Worm (Caenorhabditis elegans) whole organism, L1 larva: ENCODE data around the gene C25E10.12.
A peak's percentile ranks its signal among the peaks of the same experiment; 100 is the strongest.

ENCODE experiments used
- F16B12.6 ChIP-seq: fragments of 150-350 bp; optimal IDR thresholded peaks from 2 replicates; lab custom pipeline; 2014; ENCODE audit warnings: missing biosample characterization, missing genetic modification characterization
- blmp-1 ChIP-seq: fragments of 150-350 bp; optimal IDR thresholded peaks from 2 replicates; lab custom pipeline; 2014; ENCODE audit warnings: missing biosample characterization, missing genetic modification characterization
- ceh-88 ChIP-seq: fragments of 200-800 bp; sonication (Bioruptor generic); IDR thresholded peaks from 2 replicates; pipeline ENCODE4 v1.3.6; 2022; ENCODE audit warnings: missing genetic modification characterization, missing compliant biosample characterization
- ces-1 ChIP-seq: fragments of 150-350 bp; optimal IDR thresholded peaks from 2 replicates; lab custom pipeline; 2014; ENCODE audit warnings: missing biosample characterization, missing genetic modification reagents, missing genetic modification characterization
- dsc-1 ChIP-seq: sonication (generic microtip); optimal IDR thresholded peaks from 2 replicates; lab custom pipeline; 2016; ENCODE audit warnings: mild to moderate bottlenecking, missing genetic modification characterization, missing compliant biosample characterization
- efl-1 ChIP-seq, 4 experiments: fragments of 150-350 bp; optimal IDR thresholded peaks in 3 of 4; peaks in 1 of 4; 1 replicate in 1 of 4; 2 replicates in 3 of 4; lab custom pipeline; 2014; ENCODE audit warnings: missing biosample characterization in 2 of 4, missing genetic modification characterization in 2 of 4, missing genetic modification reagents in 2 of 4
- egl-27 ChIP-seq, 2 experiments: fragments of 150-350 bp in 1 of 2; sonication (generic microtip); optimal IDR thresholded peaks; 3 replicates each; lab custom pipeline; 2017 to 2018; ENCODE audit warnings: missing biosample characterization in 2 of 2, missing genetic modification characterization in 2 of 2, missing genetic modification reagents in 2 of 2
- elt-3 ChIP-seq, 6 experiments: fragments of 150-350 bp in 1 of 6; sonication (generic microtip); optimal IDR thresholded peaks; 2 replicates each; lab custom pipeline; 2017 to 2018; ENCODE audit warnings: missing biosample characterization in 6 of 6, missing genetic modification characterization in 6 of 6, inconsistent platforms in 1 of 6
- fkh-4 ChIP-seq: sonication (generic microtip); optimal IDR thresholded peaks from 2 replicates; lab custom pipeline; 2016; ENCODE audit warnings: missing compliant biosample characterization, missing genetic modification characterization, borderline replicate concordance
- fkh-8 ChIP-seq: sonication (generic microtip); optimal IDR thresholded peaks from 2 replicates; lab custom pipeline; 2016; ENCODE audit warnings: mild to moderate bottlenecking, missing genetic modification characterization, missing compliant biosample characterization
- grh-1 ChIP-seq: fragments of 200-800 bp; sonication (Bioruptor generic); IDR thresholded peaks from 2 replicates; pipeline ENCODE4 v1.3.6; 2022; ENCODE audit warnings: missing genetic modification reagents, missing genetic modification characterization, missing compliant biosample characterization
- hpl-2 ChIP-seq: fragments of 150-350 bp; optimal IDR thresholded peaks from 2 replicates; lab custom pipeline; 2014; ENCODE audit warnings: missing biosample characterization, missing genetic modification reagents, missing genetic modification characterization
- irx-1 ChIP-seq: sonication (generic microtip); optimal IDR thresholded peaks from 2 replicates; lab custom pipeline; 2016; ENCODE audit warnings: missing genetic modification characterization, missing compliant biosample characterization
- isw-1 ChIP-seq: fragments of 200-800 bp; sonication (Bioruptor generic); IDR thresholded peaks from 2 replicates; pipeline ENCODE4 v1.3.6; 2022; ENCODE audit warnings: missing genetic modification characterization, missing compliant biosample characterization
- lin-13 ChIP-seq: fragments of 150-350 bp; optimal IDR thresholded peaks from 2 replicates; lab custom pipeline; 2014; ENCODE audit warnings: missing biosample characterization, missing genetic modification reagents, missing genetic modification characterization
- lin-15B ChIP-seq: fragments of 150-350 bp; sonication (generic microtip); optimal IDR thresholded peaks from 3 replicates; lab custom pipeline; 2014; ENCODE audit warnings: missing biosample characterization, missing genetic modification characterization
- lsy-2 ChIP-seq, 2 experiments: fragments of 150-350 bp; optimal IDR thresholded peaks; 2 replicates each; lab custom pipeline; 2014; ENCODE audit warnings: missing biosample characterization in 2 of 2, missing genetic modification characterization in 2 of 2
- mef-2 ChIP-seq: fragments of 150-350 bp; optimal IDR thresholded peaks from 2 replicates; lab custom pipeline; 2014; ENCODE audit warnings: missing biosample characterization, missing genetic modification characterization
- nhr-11 ChIP-seq: fragments of 150-350 bp; optimal IDR thresholded peaks from 2 replicates; lab custom pipeline; 2014; ENCODE audit warnings: missing biosample characterization, missing genetic modification characterization
- nhr-19 ChIP-seq: fragments of 200-800 bp; sonication (Bioruptor generic); conservative IDR thresholded peaks from 2 replicates; pipeline ENCODE4 v1.3.6; 2022; ENCODE audit warnings: missing genetic modification characterization, missing compliant biosample characterization
- nhr-28 ChIP-seq: fragments of 150-350 bp; optimal IDR thresholded peaks from 2 replicates; lab custom pipeline; 2014; ENCODE audit warnings: missing biosample characterization, missing genetic modification characterization
- nhr-47 ChIP-seq: sonication (generic microtip); optimal IDR thresholded peaks from 2 replicates; lab custom pipeline; 2016; ENCODE audit warnings: mild to moderate bottlenecking, missing genetic modification characterization, moderate library complexity, missing compliant biosample characterization
- nhr-71 ChIP-seq: sonication (generic microtip); optimal IDR thresholded peaks from 2 replicates; lab custom pipeline; 2016; ENCODE audit warnings: mild to moderate bottlenecking, missing genetic modification characterization, moderate library complexity, missing compliant biosample characterization
- nhr-76 ChIP-seq: sonication (generic microtip); optimal IDR thresholded peaks from 2 replicates; lab custom pipeline; 2017; ENCODE audit warnings: missing biosample characterization, missing genetic modification characterization
- nhr-77 ChIP-seq: fragments of 150-350 bp; optimal IDR thresholded peaks from 2 replicates; lab custom pipeline; 2014; ENCODE audit warnings: missing biosample characterization, missing genetic modification characterization
- nhr-90 ChIP-seq: sonication (generic microtip); optimal IDR thresholded peaks from 2 replicates; lab custom pipeline; 2016; ENCODE audit warnings: mild to moderate bottlenecking, missing genetic modification characterization, missing compliant biosample characterization; ENCODE audit not compliant: poor library complexity
- pag-3 ChIP-seq: sonication (generic microtip); optimal IDR thresholded peaks from 2 replicates; lab custom pipeline; 2017; ENCODE audit warnings: missing genetic modification characterization, mild to moderate bottlenecking, missing compliant biosample characterization, antibody characterized with exemption, borderline replicate concordance; ENCODE audit not compliant: insufficient read depth
- pax-3 ChIP-seq: fragments of 200-800 bp; sonication (Bioruptor generic); optimal IDR thresholded peaks from 2 replicates; lab custom pipeline; 2018; ENCODE audit warnings: mild to moderate bottlenecking, missing genetic modification characterization, moderate library complexity, missing compliant biosample characterization
- skn-1 ChIP-seq: fragments of 150-350 bp; optimal IDR thresholded peaks from 2 replicates; lab custom pipeline; 2014; ENCODE audit warnings: missing biosample characterization, missing genetic modification characterization
- sptf-1 ChIP-seq: fragments of 150-350 bp; optimal IDR thresholded peaks from 2 replicates; lab custom pipeline; 2014; ENCODE audit warnings: missing biosample characterization, missing genetic modification characterization
- unc-130 ChIP-seq: fragments of 150-350 bp; optimal IDR thresholded peaks from 2 replicates; lab custom pipeline; 2017; ENCODE audit warnings: missing biosample characterization, missing genetic modification characterization, inconsistent platforms
- unc-98 ChIP-seq: fragments of 200-800 bp; sonication (Bioruptor generic); IDR thresholded peaks from 2 replicates; pipeline ENCODE4 v1.3.6; 2022; ENCODE audit warnings: missing genetic modification characterization, missing compliant biosample characterization
- ztf-4 ChIP-seq: fragments of 150-350 bp; optimal IDR thresholded peaks from 2 replicates; lab custom pipeline; 2014; ENCODE audit warnings: missing biosample characterization, missing genetic modification characterization

C25E10.12 gene

ce11 chrV:9058627-9059026 lies 3.6 kb downstream of the C25E10.12 start, which contains the start of gene C25E10.11:
Gene C25E10.11 (minus strand): TSS chrV:9058727.
- TF ChIP-seq isw-1 (GFP tag; lab: Robert Waterston, UW) = no peak
- TF ChIP-seq ces-1 (GFP tag; lab: Kevin White, UChicago) = no peak
- TF ChIP-seq egl-27 (tag; optimal IDR thresholded peaks at IDR 0.05; lab: Kevin White, UChicago) = no peak
- no peak for TF ChIP-seq nhr-28
- no peak for TF ChIP-seq F16B12.6 (tag; lab: Kevin White, UChicago)
- TF ChIP-seq hpl-2 (GFP tag; lab: Kevin White, UChicago) = no peak

DNA sequence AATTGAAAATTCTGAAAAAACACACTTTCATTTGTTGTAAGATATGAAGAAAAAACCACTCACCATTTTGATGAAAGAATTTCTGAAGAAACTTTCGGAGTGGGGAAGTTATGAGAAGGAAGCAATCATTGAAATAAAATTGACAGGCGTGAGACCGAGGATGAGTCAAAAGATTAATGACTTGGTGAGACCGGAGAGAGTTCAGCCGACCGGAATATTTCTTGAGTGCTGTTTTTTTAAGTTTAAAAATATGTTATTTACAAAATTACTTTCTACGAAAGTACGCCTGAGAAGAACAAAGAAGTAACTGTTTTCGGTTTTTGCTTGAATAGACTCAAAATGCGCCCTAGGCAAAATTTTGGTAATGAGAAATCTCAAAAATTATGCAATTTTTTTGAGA lies 6.0 kb downstream of the C25E10.12 start, which contains the start of gene C25E10.10:
Gene C25E10.10, minus strand, starts transcription at position 101 of the 400 bp plus-strand sequence.
- no peak for TF ChIP-seq nhr-19 (GFP tag; lab: Robert Waterston, UW)
- TF ChIP-seq elt-3 (tag; optimal IDR thresholded peaks at IDR 0.05; lab: Kevin White, UChicago) = no peak

DNA sequence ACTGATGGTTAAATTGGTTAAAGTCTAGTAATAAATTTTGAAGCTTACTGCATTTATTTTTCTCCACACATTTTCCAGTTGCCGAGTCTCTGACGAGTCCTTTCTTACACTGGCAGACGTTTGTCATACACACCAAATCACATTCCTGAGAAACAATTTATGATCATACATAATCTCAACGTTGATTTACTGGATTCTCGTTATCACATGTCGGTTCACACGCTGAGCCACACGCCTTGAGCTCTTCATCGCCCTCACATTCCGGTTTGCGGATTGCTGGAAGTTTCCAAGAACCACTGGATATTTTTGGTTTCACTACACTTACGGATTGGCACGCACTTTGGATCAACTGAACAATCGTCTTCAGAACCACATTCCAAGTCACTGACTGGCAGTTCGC lies 6.6 kb downstream of the C25E10.12 start:
- TF ChIP-seq nhr-77 (tag; lab: Kevin White, UChicago) (no peak), nhr-47 (tag; lab: Kevin White, UChicago) (peak; percentile 44), dsc-1 (peak; percentile 48), unc-98 (GFP tag; lab: Robert Waterston, UW) (no peak), grh-1 (no peak), hpl-2 (GFP tag; lab: Kevin White, UChicago) (no peak), nhr-11 (tag; lab: Kevin White, UChicago) (no peak), nhr-71 (tag; lab: Kevin White, UChicago) (peak; percentile 53), unc-130 (tag; lab: Kevin White, UChicago) (no peak), ztf-4 (tag; lab: Kevin White, UChicago) (no peak), efl-1 (optimal IDR thresholded peaks at IDR 0.05; lab: Kevin White, UChicago) (no peak), efl-1 (GFP tag; optimal IDR thresholded peaks at IDR 0.05 in 1 of 2; lab: Kevin White, UChicago) (peak in 1 of 2 experiments; percentile 88), fkh-8 (tag; lab: Kevin White, UChicago) (peak; percentile 83), blmp-1 (tag; lab: Kevin White, UChicago) (no peak), sptf-1 (no peak), pax-3 (peak; percentile 8)

ce11 chrV:9054771-9055170 lies 7.5 kb downstream of the C25E10.12 start, which contains the start of gene swm-1:
Gene swm-1 (minus strand): TSS chrV:9054871.
- TF ChIP-seq nhr-90 (tag; lab: Kevin White, UChicago) = no peak
- TF ChIP-seq irx-1 = no peak
- no peak for TF ChIP-seq nhr-76 (tag; lab: Kevin White, UChicago)
- no peak for TF ChIP-seq pag-3 (tag; lab: Kevin White, UChicago)
- no peak for TF ChIP-seq mef-2

ce11 chrV:9053969-9054368 lies 8.3 kb downstream of the C25E10.12 start, which contains the start of gene C25E10.8:
Gene C25E10.8 (minus strand): TSS chrV:9054069.
- no peak for TF ChIP-seq skn-1
- TF ChIP-seq lin-13 (GFP tag; lab: Kevin White, UChicago) = no peak
- TF ChIP-seq ceh-88 (GFP tag; lab: Robert Waterston, UW) = no peak
- TF ChIP-seq lin-15B (tag; lab: Kevin White, UChicago) = no peak
- no peak for TF ChIP-seq fkh-4 (tag; lab: Kevin White, UChicago)
- TF ChIP-seq lsy-2 (tag; optimal IDR thresholded peaks at IDR 0.05; lab: Kevin White, UChicago) = no peak
- no peak for TF ChIP-seq ztf-4 (tag; lab: Kevin White, UChicago)
